Fruit fly (Drosophila melanogaster): Measurements from ENCODE around the gene Klp3A.
A peak's percentile ranks its signal among the peaks of the same experiment; 100 is the strongest.

Klp3A gene

DNA sequence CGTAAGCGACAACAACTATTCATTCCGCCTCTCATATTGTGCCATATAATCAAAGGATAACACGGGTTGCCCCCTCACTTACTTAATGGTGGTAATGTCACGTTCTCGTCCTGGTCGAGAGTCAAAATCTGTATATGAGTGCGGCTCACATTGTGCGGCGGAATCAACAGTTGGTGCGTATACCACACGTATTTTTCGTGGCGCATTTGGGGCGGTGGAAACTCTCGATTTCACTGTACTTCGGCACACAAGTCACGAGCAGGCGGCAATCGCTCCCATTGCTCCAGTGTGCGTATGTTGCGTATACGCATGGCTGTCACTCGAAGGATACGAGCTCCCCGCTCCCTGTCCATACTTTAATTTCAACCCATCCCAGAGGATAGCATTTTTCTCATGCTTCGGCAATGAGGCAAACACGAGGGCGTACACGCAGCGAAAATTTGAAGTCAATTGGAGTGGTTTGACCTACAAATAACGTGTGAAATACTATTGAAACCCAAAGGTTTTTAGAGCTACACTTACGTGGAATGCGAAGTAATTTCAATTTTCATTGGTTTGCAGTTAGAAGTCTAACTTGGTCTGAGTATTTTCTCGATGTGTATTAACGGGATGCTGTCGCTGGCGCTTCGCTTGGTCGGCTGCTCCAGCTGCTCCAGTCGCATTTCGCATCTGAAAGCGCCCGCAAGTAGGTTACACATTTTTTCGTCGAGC lies 21.9 kb downstream of the Klp3A start (continued):
- TF ChIP-seq prd (optimal IDR thresholded peaks at IDR 0.05) = no peak
- TF ChIP-seq prd (GFP tag; IDR thresholded peaks at IDR 0.05) = peak; percentile 86
- peak; percentile 71; the same call in 1 of the 2 replicates for TF ChIP-seq wdn (GFP tag; IDR thresholded peaks at IDR 0.05)
- no peak for TF ChIP-seq CG2199 (GFP tag; IDR thresholded peaks at IDR 0.05)
- peak; percentile 88 for TF ChIP-seq caup (GFP tag; optimal IDR thresholded peaks at IDR 0.05; ENCODE audit: severe bottlenecking)
- TF ChIP-seq CG30020 (tag; optimal IDR thresholded peaks at IDR 0.05) = no peak
- TF ChIP-seq CG13894 (tag; optimal IDR thresholded peaks at IDR 0.05) = peak; percentile 60
- peak; percentile 85 for TF ChIP-seq Atf6 (GFP tag; IDR thresholded peaks at IDR 0.05)
- peak; percentile 10 for TF ChIP-seq CG6654 (GFP tag; optimal IDR thresholded peaks at IDR 0.05)
- TF ChIP-seq Hr78 (GFP tag; optimal IDR thresholded peaks at IDR 0.05) = no peak
- peak; percentile 8 for TF ChIP-seq CG7928 (GFP tag; optimal IDR thresholded peaks at IDR 0.05)
- TF ChIP-seq CG10979 (tag; optimal IDR thresholded peaks at IDR 0.05) = peak; percentile 43
- TF ChIP-seq sug (tag; optimal IDR thresholded peaks at IDR 0.05) = peak; percentile 29
- TF ChIP-seq Mes4 (GFP tag; optimal IDR thresholded peaks at IDR 0.05) = peak; percentile 36
- peak; percentile 39 for TF ChIP-seq Nf-YC (tag; optimal IDR thresholded peaks at IDR 0.05)
- TF ChIP-seq CG1233 (GFP tag; optimal IDR thresholded peaks at IDR 0.05) = peak; percentile 67
- TF ChIP-seq otp (GFP tag; IDR thresholded peaks at IDR 0.05) = peak; percentile 65; the same call in 2 of the 3 replicates
- peak; percentile 73 for TF ChIP-seq CG10209 (GFP tag; optimal IDR thresholded peaks at IDR 0.05)
- peak; percentile 92 for TF ChIP-seq sens (GFP tag)
- TF ChIP-seq bsh (GFP tag; optimal IDR thresholded peaks at IDR 0.05) = peak in 1 of 2 experiments; percentile 48
- TF ChIP-seq bab2 (GFP tag; optimal IDR thresholded peaks at IDR 0.05) = peak; percentile 77
- TF ChIP-seq slp2 (GFP tag; optimal IDR thresholded peaks at IDR 0.05) = peak; percentile 60
- no peak for TF ChIP-seq CG2202 (tag; optimal IDR thresholded peaks at IDR 0.05)
- TF ChIP-seq CG8478 (optimal IDR thresholded peaks at IDR 0.05) = no peak
- TF ChIP-seq CG10147 (GFP tag; optimal IDR thresholded peaks at IDR 0.05) = peak; percentile 69
- TF ChIP-seq CG16815 (GFP tag; optimal IDR thresholded peaks at IDR 0.05) = peak; percentile 30
- TF ChIP-seq gce (GFP tag; IDR thresholded peaks at IDR 0.05) = 0 out of 3 replicates have a peak, but pooled peaks have one; percentile 34
- peak; percentile 65 for TF ChIP-seq CG6683 (GFP tag; optimal IDR thresholded peaks at IDR 0.05)
- no peak for TF ChIP-seq CG1529 (GFP tag; optimal IDR thresholded peaks at IDR 0.05)
- TF ChIP-seq gsb-n (tag; optimal IDR thresholded peaks at IDR 0.05) = no peak
- TF ChIP-seq Hand (GFP tag; optimal IDR thresholded peaks at IDR 0.05) = peak; percentile 79
- peak; percentile 69 for TF ChIP-seq CG8944 (GFP tag; optimal IDR thresholded peaks at IDR 0.05)
- no peak for TF ChIP-seq CG15479 (GFP tag; optimal IDR thresholded peaks at IDR 0.05)
- TF ChIP-seq klu (GFP tag; IDR thresholded peaks at IDR 0.05) = peak; percentile 68
- no peak for TF ChIP-seq YL-1 (GFP tag; optimal IDR thresholded peaks at IDR 0.05)
- TF ChIP-seq nau (GFP tag; optimal IDR thresholded peaks at IDR 0.05) = peak; percentile 65
- TF ChIP-seq Ptx1 (GFP tag; IDR thresholded peaks at IDR 0.05) = peak; percentile 83
- no peak for TF ChIP-seq CG16813 (GFP tag; IDR thresholded peaks at IDR 0.05; ENCODE audit: partially characterized antibody)
- peak; percentile 81 for TF ChIP-seq CG13624 (GFP tag; optimal IDR thresholded peaks at IDR 0.05)
- TF ChIP-seq CG31388 (GFP tag; optimal IDR thresholded peaks at IDR 0.05) = peak; percentile 38
- no peak for TF ChIP-seq CG10959 (GFP tag; IDR thresholded peaks at IDR 0.05)
- no peak for TF ChIP-seq CG14860 (GFP tag; IDR thresholded peaks at IDR 0.05; ENCODE audit: partially characterized antibody)
- peak; percentile 64 for TF ChIP-seq zfh1 (GFP tag; IDR thresholded peaks at IDR 0.05)
- peak; percentile 80 for TF ChIP-seq Side (GFP tag; optimal IDR thresholded peaks at IDR 0.05)
- TF ChIP-seq CG12219 (GFP tag; optimal IDR thresholded peaks at IDR 0.05) = peak; percentile 59
- no peak for TF ChIP-seq CG2129 (GFP tag; IDR thresholded peaks at IDR 0.05; ENCODE audit: partially characterized antibody)
- TF ChIP-seq chn (GFP tag; optimal IDR thresholded peaks at IDR 0.05) = peak; percentile 29
- TF ChIP-seq Optix (GFP tag; IDR thresholded peaks at IDR 0.05) = peak; percentile 71; the same call in 2 of the 3 replicates
- TF ChIP-seq GATAe (GFP tag; conservative IDR thresholded peaks at IDR 0.05) = peak; percentile 42; the same call in 1 of the 2 replicates

All from whole organism, embryonic.